Worm (Caenorhabditis elegans) whole organism, early embryonic: ENCODE results near the gene srw-102.

ENCODE experiments used
- aly-1 ChIP-seq: sonication (generic microtip); optimal IDR thresholded peaks from 2 replicates; lab custom pipeline; 2016; ENCODE audit warnings: missing genetic modification characterization, missing compliant biosample characterization
- ama-1 ChIP-seq: fragments of 150-350 bp; optimal IDR thresholded peaks from 2 replicates; lab custom pipeline; 2014
- ceh-13 ChIP-seq: fragments of 200-800 bp; sonication (Bioruptor generic); optimal IDR thresholded peaks from 2 replicates; lab custom pipeline; 2018; ENCODE audit warnings: mild to moderate bottlenecking, missing genetic modification characterization, missing compliant biosample characterization
- ceh-36 ChIP-seq: sonication (generic microtip); optimal IDR thresholded peaks from 2 replicates; lab custom pipeline; 2016; ENCODE audit warnings: missing genetic modification characterization, inconsistent platforms, missing compliant biosample characterization
- ets-7 ChIP-seq: sonication (generic microtip); optimal IDR thresholded peaks from 2 replicates; lab custom pipeline; 2016; ENCODE audit warnings: missing genotype, missing genetic modification characterization, missing compliant biosample characterization
- flt-1 ChIP-seq: fragments of 200-800 bp; sonication (Bioruptor generic); IDR thresholded peaks from 2 replicates; pipeline ENCODE4 v1.3.6; 2022; ENCODE audit warnings: missing genetic modification characterization, missing compliant biosample characterization
- hmbx-1 ChIP-seq: sonication (generic microtip); optimal IDR thresholded peaks from 2 replicates; lab custom pipeline; 2016; ENCODE audit warnings: mild to moderate bottlenecking, missing genetic modification characterization, missing compliant biosample characterization
- hnd-1 ChIP-seq: sonication (generic microtip); optimal IDR thresholded peaks from 2 replicates; lab custom pipeline; 2016; ENCODE audit warnings: missing genetic modification characterization, missing compliant biosample characterization
- pes-1 ChIP-seq: fragments of 200-800 bp; sonication (Bioruptor generic); IDR thresholded peaks from 2 replicates; pipeline ENCODE4 v1.3.6; 2022; ENCODE audit warnings: missing genetic modification reagents, missing genetic modification characterization, missing compliant biosample characterization
- scrt-1 ChIP-seq: fragments of 200-800 bp; sonication (Bioruptor generic); IDR thresholded peaks from 2 replicates; pipeline ENCODE4 v1.3.6; 2022; ENCODE audit warnings: missing genetic modification characterization, missing compliant biosample characterization
- sea-1 ChIP-seq: fragments of 200-800 bp; sonication (Bioruptor generic); conservative IDR thresholded peaks from 2 replicates; pipeline ENCODE4 v1.3.6; 2022; ENCODE audit warnings: missing genetic modification characterization, missing compliant biosample characterization
- tbx-37 ChIP-seq: fragments of 200-800 bp; sonication (Bioruptor generic); conservative IDR thresholded peaks from 2 replicates; pipeline ENCODE4 v1.3.6; 2022; ENCODE audit warnings: missing genetic modification reagents, missing genetic modification characterization, missing compliant biosample characterization
- tra-4 ChIP-seq: sonication (generic microtip); optimal IDR thresholded peaks from 2 replicates; lab custom pipeline; 2017; ENCODE audit warnings: missing genetic modification characterization, missing compliant biosample characterization

DNA sequence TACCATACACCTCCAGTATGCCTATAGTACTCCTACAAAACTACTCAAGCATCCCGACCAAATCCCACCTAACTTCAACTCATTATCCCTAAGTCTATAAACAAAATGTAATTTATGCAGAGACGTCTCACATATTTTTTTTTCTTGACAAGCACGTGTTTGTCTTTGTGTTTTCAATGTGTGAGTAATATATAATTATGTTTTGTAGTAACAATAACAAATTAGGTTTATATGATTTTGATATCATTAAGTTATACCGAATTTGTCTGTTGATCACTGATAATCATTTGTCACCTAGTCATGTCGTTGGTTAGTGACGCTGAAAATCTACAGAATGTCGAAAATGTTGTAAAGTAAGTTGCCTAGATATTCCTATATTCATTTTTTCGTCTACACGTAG, at the start of gene srw-102:
- TF ChIP-seq scrt-1 (GFP tag; lab: Robert Waterston, UW) (no peak), sea-1 (GFP tag; lab: Robert Waterston, UW) (no peak), ceh-36 (tag; lab: Kevin White, UChicago) (no peak), ets-7 (no peak), ama-1 (lab: Kevin White, UChicago) (no peak), aly-1 (tag; lab: Kevin White, UChicago) (no peak), flt-1 (GFP tag; lab: Robert Waterston, UW) (no peak), ceh-13 (GFP tag; lab: Kevin White, UChicago) (no peak), pes-1 (GFP tag; lab: Robert Waterston, UW) (no peak), hnd-1 (tag; lab: Kevin White, UChicago) (no peak), hmbx-1 (no peak), tra-4 (tag; lab: Kevin White, UChicago) (no peak), tbx-37 (GFP tag; lab: Robert Waterston, UW) (no peak)
